Fruit fly (Drosophila melanogaster) whole organism, embryonic: ENCODE measurements around the gene Syp.
A peak's percentile ranks its signal among the peaks of the same experiment; 100 is the strongest.

Experiments
- Atf-2 ChIP-seq: fragments of 200-800 bp; sonication (Bioruptor generic); optimal IDR thresholded peaks from 2 replicates; lab custom pipeline; 2016; ENCODE audit warnings: missing biosample characterization, missing genetic modification characterization
- Blimp-1 ChIP-seq: fragments of 200-800 bp; sonication (Bioruptor generic); optimal IDR thresholded peaks from 3 replicates; lab custom pipeline; 2018; ENCODE audit warnings: missing biosample characterization, missing genetic modification characterization, mild to moderate bottlenecking, moderate library complexity, missing genetic modification reagents
- Bteb2 ChIP-seq: fragments of 200-800 bp; sonication (Bioruptor generic); optimal IDR thresholded peaks from 2 replicates; lab custom pipeline; 2016; ENCODE audit warnings: missing biosample characterization, missing genetic modification characterization
- CG10209 ChIP-seq: fragments of 200-800 bp; sonication (Bioruptor generic); optimal IDR thresholded peaks from 3 replicates; lab custom pipeline; 2017; ENCODE audit warnings: missing biosample characterization, mild to moderate bottlenecking, missing genetic modification characterization, missing genetic modification reagents
- CG10321 ChIP-seq: fragments of 200-800 bp; sonication (Bioruptor generic); IDR thresholded peaks from 2 replicates; pipeline ENCODE4 v1.3.6; 2022; ENCODE audit warnings: missing biosample characterization, missing genetic modification characterization
- CG11093 ChIP-seq: fragments of 200-800 bp; sonication (Bioruptor generic); IDR thresholded peaks from 3 replicates; pipeline ENCODE4 v1.3.6; 2022; ENCODE audit warnings: missing biosample characterization, missing genetic modification characterization
- CG11695 ChIP-seq: fragments of 200-800 bp; sonication (Bioruptor generic); IDR thresholded peaks from 3 replicates; pipeline ENCODE4 v1.3.6; 2022; ENCODE audit warnings: missing biosample characterization, missing genetic modification characterization
- CG12104 ChIP-seq: fragments of 200-800 bp; sonication (Bioruptor generic); optimal IDR thresholded peaks from 3 replicates; lab custom pipeline; 2016; ENCODE audit warnings: missing biosample characterization, missing genetic modification characterization
- CG12769 ChIP-seq: fragments of 200-800 bp; sonication (Bioruptor generic); optimal IDR thresholded peaks from 2 replicates; lab custom pipeline; 2019; ENCODE audit warnings: missing biosample characterization, mild to moderate bottlenecking, missing genetic modification characterization, moderate library complexity
- CG13894 ChIP-seq: fragments of 200-800 bp; sonication (Bioruptor generic); optimal IDR thresholded peaks from 3 replicates; lab custom pipeline; 2018; ENCODE audit warnings: missing biosample characterization, mild to moderate bottlenecking, missing genetic modification characterization, moderate library complexity
- CG14710 ChIP-seq: fragments of 200-800 bp; sonication (Bioruptor generic); optimal IDR thresholded peaks from 3 replicates; lab custom pipeline; 2019; ENCODE audit warnings: missing biosample characterization, mild to moderate bottlenecking, missing genetic modification characterization, moderate library complexity
- CG14965 ChIP-seq: fragments of 200-800 bp; sonication (Bioruptor generic); optimal IDR thresholded peaks from 2 replicates; lab custom pipeline; 2016; ENCODE audit warnings: missing biosample characterization, missing genetic modification characterization, borderline replicate concordance
- CG16863 ChIP-seq: fragments of 200-800 bp; sonication (Bioruptor generic); optimal IDR thresholded peaks from 3 replicates; lab custom pipeline; 2016; ENCODE audit warnings: missing biosample characterization, missing genetic modification characterization
- CG17359 ChIP-seq: fragments of 200-800 bp; sonication (Bioruptor generic); optimal IDR thresholded peaks from 3 replicates; lab custom pipeline; 2018; ENCODE audit warnings: missing biosample characterization, mild to moderate bottlenecking, missing genetic modification characterization, moderate library complexity
- CG2120 ChIP-seq: fragments of 200-800 bp; sonication (Bioruptor generic); optimal IDR thresholded peaks from 3 replicates; lab custom pipeline; 2016; ENCODE audit warnings: missing biosample characterization, missing genetic modification characterization
- CG2202 ChIP-seq: fragments of 200-800 bp; sonication (Bioruptor generic); optimal IDR thresholded peaks from 2 replicates; lab custom pipeline; 2018; ENCODE audit warnings: missing biosample characterization, mild to moderate bottlenecking, missing genetic modification characterization
- CG30403 ChIP-seq: fragments of 200-800 bp; sonication (Bioruptor generic); optimal IDR thresholded peaks from 3 replicates; lab custom pipeline; 2016; ENCODE audit warnings: missing biosample characterization, missing genetic modification characterization
- CG3407 ChIP-seq: fragments of 200-800 bp; sonication (Bioruptor generic); optimal IDR thresholded peaks from 2 replicates; lab custom pipeline; 2018; ENCODE audit warnings: missing biosample characterization, mild to moderate bottlenecking, missing genetic modification characterization
- CG4328 ChIP-seq: fragments of 200-800 bp; sonication (Bioruptor generic); optimal IDR thresholded peaks from 3 replicates; lab custom pipeline; 2017; ENCODE audit warnings: missing biosample characterization, missing genetic modification reagents, missing genetic modification characterization
- CG4404 ChIP-seq: fragments of 200-800 bp; sonication (Bioruptor generic); IDR thresholded peaks from 2 replicates; pipeline ENCODE4 v1.3.6; 2022; ENCODE audit warnings: missing biosample characterization, missing genetic modification characterization
- CG6683 ChIP-seq: fragments of 200-800 bp; sonication (Bioruptor generic); optimal IDR thresholded peaks from 2 replicates; lab custom pipeline; 2017; ENCODE audit warnings: missing biosample characterization, mild to moderate bottlenecking, missing genetic modification characterization, missing genetic modification reagents
- CG8944 ChIP-seq: fragments of 200-800 bp; sonication (Bioruptor generic); optimal IDR thresholded peaks from 3 replicates; lab custom pipeline; 2016; ENCODE audit warnings: missing biosample characterization, missing genetic modification characterization
- Dek ChIP-seq: fragments of 200-800 bp; sonication (Bioruptor generic); optimal IDR thresholded peaks from 3 replicates; lab custom pipeline; 2019; ENCODE audit warnings: missing biosample characterization, mild to moderate bottlenecking, missing genetic modification characterization, moderate library complexity
- Doc2 ChIP-seq: fragments of 200-800 bp; sonication (Bioruptor generic); IDR thresholded peaks from 2 replicates; pipeline ENCODE4 v1.3.6; 2022; ENCODE audit warnings: missing biosample characterization, missing genetic modification characterization
- Gug ChIP-seq: fragments of 200-800 bp; sonication (Bioruptor generic); IDR thresholded peaks from 4 replicates; pipeline ENCODE4 v1.3.6; 2022; ENCODE audit warnings: missing biosample characterization, missing genetic modification characterization
- HLH54F ChIP-seq: fragments of 200-800 bp; sonication (Bioruptor generic); optimal IDR thresholded peaks from 3 replicates; lab custom pipeline; 2016; ENCODE audit warnings: missing biosample characterization, missing genetic modification characterization
- MBD-R2 ChIP-seq: fragments of 200-800 bp; sonication (Bioruptor generic); IDR thresholded peaks from 2 replicates; pipeline ENCODE4 v1.3.6; 2022; ENCODE audit warnings: missing biosample characterization, missing genetic modification characterization
- NfI ChIP-seq: fragments of 200-800 bp; sonication (Bioruptor generic); optimal IDR thresholded peaks from 3 replicates; lab custom pipeline; 2018; ENCODE audit warnings: missing biosample characterization, mild to moderate bottlenecking, missing genetic modification characterization, moderate library complexity
- Oli ChIP-seq: fragments of 200-800 bp; sonication (Bioruptor generic); optimal IDR thresholded peaks from 2 replicates; lab custom pipeline; 2018; ENCODE audit warnings: missing biosample characterization, mild to moderate bottlenecking, missing genetic modification characterization, moderate library complexity
- Rfx ChIP-seq: fragments of 200-800 bp; sonication (Bioruptor generic); IDR thresholded peaks from 2 replicates; pipeline ENCODE4 v1.3.6; 2022; ENCODE audit warnings: missing biosample characterization, missing genetic modification characterization
- Sin3A ChIP-seq: fragments of >200 bp; optimal IDR thresholded peaks from 2 replicates; lab custom pipeline; 2018
- Trl ChIP-seq, 3 experiments: fragments of >200 bp in 2 of 3; fragments of 200-800 bp in 1 of 3; sonication (Bioruptor generic) in 1 of 3; optimal IDR thresholded peaks; 2 replicates in 1 of 3; 3 replicates in 2 of 3; lab custom pipeline; 2016 to 2017; ENCODE audit warnings: missing biosample characterization in 1 of 3, missing genetic modification characterization in 1 of 3
- ab ChIP-seq: fragments of 200-800 bp; sonication (Bioruptor generic); optimal IDR thresholded peaks from 2 replicates; lab custom pipeline; 2016; ENCODE audit warnings: missing biosample characterization, missing genetic modification characterization
- al ChIP-seq: fragments of 200-800 bp; sonication (Bioruptor generic); IDR thresholded peaks from 2 replicates; pipeline ENCODE4 v1.3.6; 2022; ENCODE audit warnings: missing biosample characterization, missing genetic modification characterization
- disco-r ChIP-seq: fragments of 200-800 bp; sonication (Bioruptor generic); optimal IDR thresholded peaks from 2 replicates; lab custom pipeline; 2016; ENCODE audit warnings: missing biosample characterization, missing genetic modification characterization
- dpn ChIP-seq, 2 experiments: fragments of 200-800 bp; sonication (Bioruptor generic); optimal IDR thresholded peaks; 3 replicates each; lab custom pipeline; 2016; ENCODE audit warnings: missing biosample characterization in 2 of 2, missing genetic modification characterization in 2 of 2
- lab ChIP-seq: fragments of 200-800 bp; sonication (Bioruptor generic); optimal IDR thresholded peaks from 3 replicates; lab custom pipeline; 2017; ENCODE audit warnings: missing biosample characterization, missing genetic modification characterization, mild to moderate bottlenecking, moderate library complexity, missing genetic modification reagents
- nerfin-1 ChIP-seq: fragments of 200-800 bp; sonication (Bioruptor generic); optimal IDR thresholded peaks from 3 replicates; lab custom pipeline; 2019; ENCODE audit warnings: missing biosample characterization, mild to moderate bottlenecking, missing genetic modification characterization, moderate library complexity
- nmo ChIP-seq: fragments of 200-800 bp; sonication (Bioruptor generic); optimal IDR thresholded peaks from 2 replicates; lab custom pipeline; 2018; ENCODE audit warnings: missing biosample characterization, mild to moderate bottlenecking, missing genetic modification characterization, moderate library complexity
- odd ChIP-seq: fragments of 200-800 bp; sonication (Bioruptor generic); optimal IDR thresholded peaks from 2 replicates; lab custom pipeline; 2017; ENCODE audit warnings: missing biosample characterization, mild to moderate bottlenecking, missing genetic modification characterization
- pita ChIP-seq: fragments of 200-800 bp; sonication (Bioruptor generic); optimal IDR thresholded peaks from 2 replicates; lab custom pipeline; 2017; ENCODE audit warnings: missing biosample characterization, mild to moderate bottlenecking, missing genetic modification characterization
- pzg ChIP-seq: fragments of 200-800 bp; sonication (Bioruptor generic); optimal IDR thresholded peaks from 3 replicates; lab custom pipeline; 2018; ENCODE audit warnings: missing biosample characterization, mild to moderate bottlenecking, missing genetic modification characterization, moderate library complexity
- ro ChIP-seq: fragments of 200-800 bp; sonication (Bioruptor generic); IDR thresholded peaks from 2 replicates; pipeline ENCODE4 v1.3.6; 2022; ENCODE audit warnings: missing biosample characterization, missing genetic modification characterization
- sd ChIP-seq: fragments of 200-800 bp; sonication (Bioruptor generic); optimal IDR thresholded peaks from 3 replicates; lab custom pipeline; 2018; ENCODE audit warnings: missing biosample characterization, mild to moderate bottlenecking, missing genetic modification characterization, moderate library complexity
- sr ChIP-seq: fragments of 200-800 bp; sonication (Bioruptor generic); IDR thresholded peaks from 3 replicates; pipeline ENCODE4 v1.3.6; 2022; ENCODE audit warnings: missing biosample characterization, missing genetic modification characterization
- ttk ChIP-seq: fragments of 200-800 bp; sonication (Bioruptor generic); IDR thresholded peaks from 2 replicates; pipeline ENCODE4 v2.1.2; 2022; ENCODE audit warnings: missing biosample characterization, missing genetic modification characterization
- unpg ChIP-seq: fragments of 200-800 bp; sonication (Bioruptor generic); optimal IDR thresholded peaks from 3 replicates; lab custom pipeline; 2018; ENCODE audit warnings: missing biosample characterization, mild to moderate bottlenecking, missing genetic modification characterization, moderate library complexity
- vnd ChIP-seq: fragments of 200-800 bp; sonication (Bioruptor generic); IDR thresholded peaks from 3 replicates; pipeline ENCODE4 v1.3.6; 2022; ENCODE audit warnings: missing biosample characterization, missing genetic modification characterization; ENCODE audit not compliant: partially characterized antibody
- z ChIP-seq: fragments of 200-800 bp; sonication (Bioruptor generic); IDR thresholded peaks from 3 replicates; pipeline ENCODE4 v1.3.6; 2022; ENCODE audit warnings: missing biosample characterization, missing genetic modification characterization

Syp gene

DNA sequence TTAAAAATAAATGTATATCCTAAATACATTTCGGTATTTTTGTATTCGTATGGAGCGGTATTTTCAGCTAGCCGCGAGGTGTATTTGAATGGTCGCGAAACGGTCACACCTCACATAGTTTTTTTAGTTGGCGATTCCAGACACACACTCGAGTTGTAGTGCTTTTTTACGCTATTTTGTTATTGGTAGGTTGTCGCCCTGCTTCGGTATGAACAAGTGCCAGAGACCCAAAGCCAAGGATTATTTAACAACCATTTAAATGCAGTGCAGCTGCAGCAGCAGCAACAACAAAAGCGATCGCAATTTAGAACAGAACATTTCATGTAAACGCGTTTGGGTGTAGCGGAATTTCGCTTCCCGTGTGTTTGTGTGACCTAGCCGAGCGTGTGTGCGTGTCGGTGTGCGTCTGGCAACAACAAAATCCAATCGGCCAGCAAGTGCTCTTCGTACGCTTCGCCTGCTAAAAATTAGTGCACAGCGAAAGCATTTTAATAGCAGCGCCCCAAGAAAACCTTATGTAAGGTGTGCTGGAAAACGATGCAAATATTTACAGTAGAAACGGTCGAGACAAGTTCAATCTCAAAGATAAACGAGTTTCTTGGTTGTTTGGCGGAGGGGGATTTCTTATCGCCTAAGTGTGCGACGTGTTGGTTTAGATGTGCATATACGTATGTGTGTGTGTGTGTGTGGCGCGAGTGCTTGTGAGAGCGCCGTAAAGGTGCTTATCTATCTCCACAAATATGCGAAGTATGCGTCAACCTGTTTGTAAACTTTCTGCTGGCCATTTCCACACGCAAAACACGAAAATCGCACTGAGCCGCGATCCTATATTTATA is 76.4 kb downstream of the Syp start, which contains the start of gene Synd (continued):
- TF ChIP-seq z (no peak), CG17359 (peak; percentile 6), CG16863 (GFP tag; lab: Kevin White, UChicago) (no peak), CG12769 (tag; lab: Kevin White, UChicago) (peak; percentile 54), Blimp-1 (GFP tag; lab: Kevin White, UChicago) (no peak), CG12104 (GFP tag; lab: Kevin White, UChicago) (peak; percentile 3), CG6683 (GFP tag; lab: Kevin White, UChicago) (peak; percentile 5), MBD-R2 (GFP tag; lab: Robert Waterston, UW) (peak; percentile 33; the same call in 1 of the 2 replicates), CG14710 (no peak), CG8944 (no peak), Atf-2 (GFP tag; lab: Kevin White, UChicago) (no peak), lab (GFP tag; lab: Kevin White, UChicago) (peak; percentile 49), CG11695 (GFP tag; lab: Robert Waterston, UW) (0 out of 3 replicates have a peak, but pooled peaks have one; percentile 31), disco-r (GFP tag; lab: Kevin White, UChicago) (no peak), Trl (optimal IDR thresholded peaks at IDR 0.05; lab: Kevin White, UChicago) (peak in 1 of 2 experiments; percentile 6), Trl (GFP tag; optimal IDR thresholded peaks at IDR 0.05; lab: Kevin White, UChicago) (no peak), CG2120 (GFP tag; lab: Kevin White, UChicago) (peak; percentile 53), Sin3A (lab: Kevin White, UChicago) (peak; percentile 23), Doc2 (GFP tag; lab: Robert Waterston, UW) (no peak), CG3407 (GFP tag; lab: Kevin White, UChicago) (no peak), Rfx (peak; percentile 16; the same call in 1 of the 2 replicates), CG13894 (peak; percentile 3), pzg (GFP tag; lab: Kevin White, UChicago) (peak; percentile 78), ttk (GFP tag; lab: Robert Waterston, UW) (no peak), CG14965 (GFP tag; lab: Kevin White, UChicago) (no peak), Oli (tag; lab: Kevin White, UChicago) (no peak), Bteb2 (GFP tag; lab: Kevin White, UChicago) (no peak), pita (GFP tag; lab: Kevin White, UChicago) (no peak), nerfin-1 (peak; percentile 99), CG10209 (GFP tag; lab: Kevin White, UChicago) (no peak), nmo (GFP tag; lab: Kevin White, UChicago) (peak; percentile 56), CG2202 (tag; lab: Kevin White, UChicago) (no peak), ab (GFP tag; lab: Kevin White, UChicago) (no peak), unpg (no peak), CG4328 (GFP tag; lab: Kevin White, UChicago) (no peak), al (GFP tag; lab: Robert Waterston, UW) (no peak), Gug (GFP tag; lab: Robert Waterston, UW) (no peak), CG10321 (GFP tag; lab: Robert Waterston, UW) (no peak), sd (tag; lab: Kevin White, UChicago) (peak; percentile 98), ro (no peak), CG4404 (GFP tag; lab: Robert Waterston, UW) (no peak), odd (GFP tag; lab: Kevin White, UChicago) (no peak), NfI (GFP tag; lab: Kevin White, UChicago) (no peak), sr (GFP tag; lab: Robert Waterston, UW) (no peak), Dek (tag; lab: Kevin White, UChicago) (no peak), HLH54F (GFP tag; lab: Kevin White, UChicago) (peak; percentile 35), vnd (GFP tag; lab: Robert Waterston, UW) (no peak), dpn (GFP tag; optimal IDR thresholded peaks at IDR 0.05; lab: Kevin White, UChicago) (peak in 1 of 2 experiments; percentile 49), CG30403 (GFP tag; lab: Kevin White, UChicago) (no peak), CG11093 (GFP tag; lab: Robert Waterston, UW) (no peak)
